Fruit fly (Drosophila melanogaster): Measurements from ENCODE around the gene Bicra.

- TF ChIP-seq psq (optimal IDR thresholded peaks at IDR 0.05) (no peak), pan (optimal IDR thresholded peaks at IDR 0.05) (no peak), usp (GFP tag; optimal IDR thresholded peaks at IDR 0.05) (no peak)
These were observed 19.2 kb downstream of the Bicra start for dm6 chr3R:29082034-29082433.
